Worm (Caenorhabditis elegans) whole organism, L1 larva: Measurements from ENCODE around the gene C35D10.12.

ENCODE experiments used
- C04F5.9 ChIP-seq: sonication (generic microtip); optimal IDR thresholded peaks from 2 replicates; lab custom pipeline; 2016; ENCODE audit warnings: missing genetic modification characterization, missing compliant biosample characterization
- alr-1 ChIP-seq: fragments of 200-800 bp; sonication (Bioruptor generic); optimal IDR thresholded peaks from 2 replicates; lab custom pipeline; 2018; ENCODE audit warnings: borderline replicate concordance, mild to moderate bottlenecking, missing genetic modification characterization, missing compliant biosample characterization
- blmp-1 ChIP-seq: fragments of 150-350 bp; optimal IDR thresholded peaks from 2 replicates; lab custom pipeline; 2014; ENCODE audit warnings: missing biosample characterization, missing genetic modification characterization
- dpl-1 ChIP-seq, 3 experiments: fragments of 150-350 bp in 2 of 3; sonication (generic microtip) in 1 of 3; optimal IDR thresholded peaks; 2 replicates each; lab custom pipeline; 2014 to 2017; ENCODE audit warnings: missing biosample characterization in 3 of 3, missing genetic modification characterization in 3 of 3, missing genetic modification reagents in 3 of 3
- elt-2 ChIP-seq: sonication (generic microtip); optimal IDR thresholded peaks from 2 replicates; lab custom pipeline; 2016; ENCODE audit warnings: missing genetic modification characterization, mild to moderate bottlenecking, inconsistent platforms, missing compliant biosample characterization, missing genetic modification reagents
- ets-5 ChIP-seq: fragments of 200-800 bp; sonication (Bioruptor generic); IDR thresholded peaks from 2 replicates; pipeline ENCODE4 v1.3.6; 2022; ENCODE audit warnings: missing genetic modification characterization, missing compliant biosample characterization
- fkh-10 ChIP-seq: sonication (generic microtip); optimal IDR thresholded peaks from 2 replicates; lab custom pipeline; 2017; ENCODE audit warnings: missing biosample characterization, missing genetic modification reagents, missing genetic modification characterization
- fkh-4 ChIP-seq: sonication (generic microtip); optimal IDR thresholded peaks from 2 replicates; lab custom pipeline; 2016; ENCODE audit warnings: missing compliant biosample characterization, missing genetic modification characterization, borderline replicate concordance
- fkh-8 ChIP-seq: sonication (generic microtip); optimal IDR thresholded peaks from 2 replicates; lab custom pipeline; 2016; ENCODE audit warnings: mild to moderate bottlenecking, missing genetic modification characterization, missing compliant biosample characterization
- grh-1 ChIP-seq: fragments of 200-800 bp; sonication (Bioruptor generic); IDR thresholded peaks from 2 replicates; pipeline ENCODE4 v1.3.6; 2022; ENCODE audit warnings: missing genetic modification reagents, missing genetic modification characterization, missing compliant biosample characterization
- hpl-2 ChIP-seq: fragments of 150-350 bp; optimal IDR thresholded peaks from 2 replicates; lab custom pipeline; 2014; ENCODE audit warnings: missing biosample characterization, missing genetic modification reagents, missing genetic modification characterization
- lir-3 ChIP-seq: sonication (generic microtip); optimal IDR thresholded peaks from 2 replicates; lab custom pipeline; 2016; ENCODE audit warnings: mild to moderate bottlenecking, missing genetic modification characterization, moderate library complexity, missing compliant biosample characterization; ENCODE audit not compliant: poor library complexity
- lsy-2 ChIP-seq, 2 experiments: fragments of 150-350 bp; optimal IDR thresholded peaks; 2 replicates each; lab custom pipeline; 2014; ENCODE audit warnings: missing biosample characterization in 2 of 2, missing genetic modification characterization in 2 of 2
- mab-9 ChIP-seq: fragments of 200-800 bp; sonication (Bioruptor generic); IDR thresholded peaks from 2 replicates; pipeline ENCODE4 v1.3.6; 2022; ENCODE audit warnings: missing genetic modification reagents, missing genetic modification characterization, missing compliant biosample characterization
- nhr-12 ChIP-seq: sonication (generic microtip); optimal IDR thresholded peaks from 2 replicates; lab custom pipeline; 2017; ENCODE audit warnings: missing biosample characterization, missing genetic modification characterization
- nhr-47 ChIP-seq: sonication (generic microtip); optimal IDR thresholded peaks from 2 replicates; lab custom pipeline; 2016; ENCODE audit warnings: mild to moderate bottlenecking, missing genetic modification characterization, moderate library complexity, missing compliant biosample characterization
- nhr-71 ChIP-seq: sonication (generic microtip); optimal IDR thresholded peaks from 2 replicates; lab custom pipeline; 2016; ENCODE audit warnings: mild to moderate bottlenecking, missing genetic modification characterization, moderate library complexity, missing compliant biosample characterization
- nhr-84 ChIP-seq: sonication (generic microtip); optimal IDR thresholded peaks from 2 replicates; lab custom pipeline; 2017; ENCODE audit warnings: missing biosample characterization, missing genetic modification characterization
- nhr-85 ChIP-seq: sonication (generic microtip); peaks from one replicate; lab custom pipeline; 2016; ENCODE audit warnings: missing genetic modification characterization, inconsistent platforms, missing compliant biosample characterization
- pag-3 ChIP-seq: sonication (generic microtip); optimal IDR thresholded peaks from 2 replicates; lab custom pipeline; 2017; ENCODE audit warnings: missing genetic modification characterization, mild to moderate bottlenecking, missing compliant biosample characterization, antibody characterized with exemption, borderline replicate concordance; ENCODE audit not compliant: insufficient read depth
- snu-23 ChIP-seq: sonication (generic microtip); optimal IDR thresholded peaks from 2 replicates; lab custom pipeline; 2016; ENCODE audit warnings: missing genetic modification characterization, missing compliant biosample characterization
- sptf-1 ChIP-seq: fragments of 150-350 bp; optimal IDR thresholded peaks from 2 replicates; lab custom pipeline; 2014; ENCODE audit warnings: missing biosample characterization, missing genetic modification characterization
- sup-37 ChIP-seq: fragments of 200-800 bp; sonication (Bioruptor generic); optimal IDR thresholded peaks from 2 replicates; lab custom pipeline; 2018; ENCODE audit warnings: mild to moderate bottlenecking, missing genetic modification characterization, missing compliant biosample characterization
- swsn-7 ChIP-seq: sonication (generic microtip); optimal IDR thresholded peaks from 2 replicates; lab custom pipeline; 2016; ENCODE audit warnings: missing genetic modification characterization, missing compliant biosample characterization
- tlp-1 ChIP-seq: fragments of 150-350 bp; optimal IDR thresholded peaks from 2 replicates; lab custom pipeline; 2014; ENCODE audit warnings: missing biosample characterization, missing genetic modification characterization
- unc-62 ChIP-seq: fragments of 150-350 bp; optimal IDR thresholded peaks from 2 replicates; lab custom pipeline; 2014; ENCODE audit warnings: missing biosample characterization, missing genetic modification reagents, missing genetic modification characterization
- zag-1 ChIP-seq: fragments of 150-350 bp; optimal IDR thresholded peaks from 2 replicates; lab custom pipeline; 2014; ENCODE audit warnings: missing biosample characterization, missing genetic modification characterization

C35D10.12 gene

DNA sequence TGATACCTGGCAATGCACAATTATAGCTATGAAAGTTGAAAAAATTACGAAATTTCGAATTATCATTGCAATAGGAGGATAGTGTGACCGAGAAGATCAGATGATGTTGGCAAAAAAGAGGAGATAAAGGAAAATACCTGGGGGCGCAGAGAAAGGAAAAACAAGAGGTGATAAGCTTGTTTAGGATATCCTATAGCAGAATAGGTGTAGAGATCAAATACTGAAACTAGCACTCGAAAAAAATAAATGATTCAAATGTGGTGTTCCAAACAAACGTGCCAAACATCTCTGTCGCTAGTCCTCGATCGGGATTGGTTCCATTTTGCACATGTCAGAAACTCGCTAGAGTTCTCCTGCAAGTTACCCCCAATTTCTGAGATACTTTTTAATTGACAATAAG, 45.1 kb downstream of the C35D10.12 start, which contains the start of gene F26A1.9:
F26A1.9 (minus strand) TSS at position 101 of the 400 bp plus-strand sequence.
- TF ChIP-seq grh-1 (GFP tag; lab: Robert Waterston, UW): no peak
- no peak for TF ChIP-seq zag-1
- TF ChIP-seq nhr-84 (tag; lab: Kevin White, UChicago): no peak
- TF ChIP-seq fkh-8 (tag; lab: Kevin White, UChicago): no peak
- no peak for TF ChIP-seq blmp-1
- no peak for TF ChIP-seq C04F5.9
- TF ChIP-seq fkh-4 (tag; lab: Kevin White, UChicago): no peak
- TF ChIP-seq swsn-7 (tag; lab: Kevin White, UChicago): no peak
- TF ChIP-seq lir-3 (tag; lab: Kevin White, UChicago): no peak
- no peak for TF ChIP-seq fkh-10
- TF ChIP-seq ets-5 (GFP tag; lab: Robert Waterston, UW): no peak
- no peak for TF ChIP-seq alr-1 (tag; lab: Kevin White, UChicago)
- TF ChIP-seq nhr-12 (tag; lab: Kevin White, UChicago): no peak
- TF ChIP-seq lsy-2 (tag; optimal IDR thresholded peaks at IDR 0.05; lab: Kevin White, UChicago): no peak
- TF ChIP-seq pag-3 (tag; lab: Kevin White, UChicago): no peak
- no peak for TF ChIP-seq tlp-1
- TF ChIP-seq mab-9 (GFP tag; lab: Robert Waterston, UW): no peak
- TF ChIP-seq snu-23 (GFP tag; lab: Kevin White, UChicago): no peak

DNA sequence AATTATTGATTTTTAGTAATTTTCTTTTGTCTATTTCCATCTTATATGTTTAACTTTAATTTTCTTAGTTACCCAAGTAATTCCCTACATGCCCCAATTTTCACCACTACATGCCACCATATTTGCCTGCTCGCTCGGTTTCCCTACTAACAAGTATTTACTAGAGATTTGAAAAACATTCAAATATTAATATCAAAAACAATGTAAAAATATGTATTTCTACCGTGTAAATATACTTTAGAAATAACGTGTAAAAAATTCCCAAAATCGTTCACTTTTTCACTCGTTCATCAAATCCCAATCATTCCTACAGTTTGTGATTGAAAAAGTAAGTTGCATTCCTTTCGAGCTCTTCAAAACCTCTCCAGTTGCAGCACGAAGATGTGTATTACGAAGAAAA, 48.0 kb downstream of the C35D10.12 start, which contains the start of gene F26A1.3:
F26A1.3 (plus strand) TSS at position 301 of the 400 bp plus-strand sequence.
- no peak for TF ChIP-seq unc-62 (GFP tag; lab: Kevin White, UChicago)
- TF ChIP-seq dpl-1 (GFP tag; optimal IDR thresholded peaks at IDR 0.05; lab: Kevin White, UChicago): no peak
- no peak for TF ChIP-seq fkh-8 (tag; lab: Kevin White, UChicago)
- no peak for TF ChIP-seq elt-2 (tag; lab: Kevin White, UChicago)
- no peak for TF ChIP-seq nhr-85 (tag; lab: Kevin White, UChicago)
- no peak for TF ChIP-seq sup-37
- no peak for TF ChIP-seq sptf-1
- TF ChIP-seq ets-5 (GFP tag; lab: Robert Waterston, UW): no peak
- TF ChIP-seq hpl-2 (GFP tag; lab: Kevin White, UChicago): no peak
- no peak for TF ChIP-seq nhr-47 (tag; lab: Kevin White, UChicago)
- TF ChIP-seq nhr-71: no peak
- no peak for TF ChIP-seq zag-1
